Fruit fly (Drosophila melanogaster): ENCODE data around the gene CG42711.

Gene CG42711

dm6 chr2L:13904331-13904911 lies 26.7 kb downstream of the CG42711 start, which contains the start of gene Smg5:
Gene Smg5, minus strand, starts transcription at chr2L:13904661.
- no peak for TF ChIP-seq CG8478 (optimal IDR thresholded peaks at IDR 0.05)
- no peak for TF ChIP-seq Dll (optimal IDR thresholded peaks at IDR 0.05)
- TF ChIP-seq pan (optimal IDR thresholded peaks at IDR 0.05): no peak
- TF ChIP-seq EcR (GFP tag; optimal IDR thresholded peaks at IDR 0.05): no peak
- TF ChIP-seq psq (optimal IDR thresholded peaks at IDR 0.05): no peak
- TF ChIP-seq usp (GFP tag; optimal IDR thresholded peaks at IDR 0.05): no peak

dm6 chr2L:13903796-13904330 lies 27.3 kb downstream of the CG42711 start:
- TF ChIP-seq CG8478 (optimal IDR thresholded peaks at IDR 0.05) (no peak), EcR (GFP tag; optimal IDR thresholded peaks at IDR 0.05) (no peak), pan (optimal IDR thresholded peaks at IDR 0.05) (no peak), psq (optimal IDR thresholded peaks at IDR 0.05) (no peak), Dll (optimal IDR thresholded peaks at IDR 0.05) (no peak), usp (GFP tag; optimal IDR thresholded peaks at IDR 0.05) (no peak)

- no peak for TF ChIP-seq EcR (GFP tag; optimal IDR thresholded peaks at IDR 0.05)
- TF ChIP-seq usp (GFP tag; optimal IDR thresholded peaks at IDR 0.05): no peak
- TF ChIP-seq Dll (optimal IDR thresholded peaks at IDR 0.05): no peak
- TF ChIP-seq CG8478 (optimal IDR thresholded peaks at IDR 0.05): no peak
- no peak for TF ChIP-seq psq (optimal IDR thresholded peaks at IDR 0.05)
- no peak for TF ChIP-seq pan (optimal IDR thresholded peaks at IDR 0.05)
Observed at dm6 chr2L:13900111-13900930, 30.8 kb downstream of the CG42711 start.

- TF ChIP-seq CG8478 (optimal IDR thresholded peaks at IDR 0.05) (no peak), pan (optimal IDR thresholded peaks at IDR 0.05) (no peak), usp (GFP tag; optimal IDR thresholded peaks at IDR 0.05) (no peak), psq (optimal IDR thresholded peaks at IDR 0.05) (no peak), Dll (optimal IDR thresholded peaks at IDR 0.05) (no peak), EcR (GFP tag; optimal IDR thresholded peaks at IDR 0.05) (no peak)
Observed at dm6 chr2L:13893439-13893838, 37.7 kb downstream of the CG42711 start.

dm6 chr2L:13892826-13893225 lies 38.3 kb downstream of the CG42711 start:
- TF ChIP-seq pan (optimal IDR thresholded peaks at IDR 0.05) (no peak), CG8478 (optimal IDR thresholded peaks at IDR 0.05) (no peak), EcR (GFP tag; optimal IDR thresholded peaks at IDR 0.05) (no peak), psq (optimal IDR thresholded peaks at IDR 0.05) (no peak), usp (GFP tag; optimal IDR thresholded peaks at IDR 0.05) (no peak), Dll (optimal IDR thresholded peaks at IDR 0.05) (no peak)

dm6 chr2L:13889934-13890333 lies 41.2 kb downstream of the CG42711 start:
- TF ChIP-seq psq (optimal IDR thresholded peaks at IDR 0.05): no peak
- TF ChIP-seq pan (optimal IDR thresholded peaks at IDR 0.05): no peak
- TF ChIP-seq CG8478 (optimal IDR thresholded peaks at IDR 0.05): no peak
- TF ChIP-seq EcR (GFP tag; optimal IDR thresholded peaks at IDR 0.05): no peak

dm6 chr2L:13886326-13887073 lies 44.7 kb downstream of the CG42711 start:
- TF ChIP-seq psq (optimal IDR thresholded peaks at IDR 0.05) (no peak), CG8478 (optimal IDR thresholded peaks at IDR 0.05) (no peak), usp (GFP tag; optimal IDR thresholded peaks at IDR 0.05) (no peak), Dll (optimal IDR thresholded peaks at IDR 0.05) (no peak), EcR (GFP tag; optimal IDR thresholded peaks at IDR 0.05) (no peak), pan (optimal IDR thresholded peaks at IDR 0.05) (no peak)

dm6 chr2L:13884678-13885303 lies 46.4 kb downstream of the CG42711 start:
- peak; percentile 45 to 74 for TF ChIP-seq EcR (GFP tag; optimal IDR thresholded peaks at IDR 0.05)
- TF ChIP-seq pan (optimal IDR thresholded peaks at IDR 0.05): no peak

dm6 chr2L:13884063-13884656 lies 47.0 kb downstream of the CG42711 start:
- TF ChIP-seq Dll (optimal IDR thresholded peaks at IDR 0.05) (no peak), usp (GFP tag; optimal IDR thresholded peaks at IDR 0.05) (no peak), pan (optimal IDR thresholded peaks at IDR 0.05) (no peak), psq (optimal IDR thresholded peaks at IDR 0.05) (no peak), EcR (GFP tag; optimal IDR thresholded peaks at IDR 0.05) (no peak), CG8478 (optimal IDR thresholded peaks at IDR 0.05) (no peak)

dm6 chr2L:13881939-13882338 lies 49.2 kb downstream of the CG42711 start:
- no peak for TF ChIP-seq pan (optimal IDR thresholded peaks at IDR 0.05)

dm6 chr2L:13881387-13881902 lies 49.7 kb downstream of the CG42711 start:
- TF ChIP-seq Dll (optimal IDR thresholded peaks at IDR 0.05): no peak
